Fruit fly (Drosophila melanogaster) whole organism, prepupa: Measurements from ENCODE around the gene CG15812.

Source experiments
- Blimp-1 ChIP-seq: fragments of 200-800 bp; sonication (Bioruptor generic); optimal IDR thresholded peaks from 3 replicates; lab custom pipeline; 2017; ENCODE audit warnings: missing biosample characterization, missing genetic modification characterization, mild to moderate bottlenecking, moderate library complexity, missing genetic modification reagents
- CG15336 ChIP-seq: fragments of 200-800 bp; sonication (Bioruptor generic); IDR thresholded peaks from 2 replicates; pipeline ENCODE4 v1.3.6; 2022; ENCODE audit warnings: missing biosample characterization, missing genetic modification characterization
- CG34406 ChIP-seq: fragments of 200-800 bp; sonication (Bioruptor generic); optimal IDR thresholded peaks from 3 replicates; lab custom pipeline; 2016; ENCODE audit warnings: missing biosample characterization, missing genetic modification characterization
- CG6854 ChIP-seq: fragments of 200-800 bp; sonication (Bioruptor generic); optimal IDR thresholded peaks from 2 replicates; lab custom pipeline; 2017; ENCODE audit warnings: missing biosample characterization, mild to moderate bottlenecking, missing genetic modification characterization
- Eip75B ChIP-seq: fragments of 200-800 bp; sonication (Bioruptor generic); optimal IDR thresholded peaks from 3 replicates; lab custom pipeline; 2016; ENCODE audit warnings: missing biosample characterization, missing genetic modification characterization
- Ets96B ChIP-seq: fragments of 200-800 bp; optimal IDR thresholded peaks from 2 replicates; lab custom pipeline; 2019; ENCODE audit warnings: missing biosample characterization, mild to moderate bottlenecking, missing genetic modification characterization, moderate library complexity
- Gug ChIP-seq: fragments of 200-800 bp; sonication (Bioruptor generic); IDR thresholded peaks from 2 replicates; pipeline ENCODE4 v1.3.6; 2022; ENCODE audit warnings: missing biosample characterization, missing genetic modification characterization
- OdsH ChIP-seq: fragments of 200-800 bp; sonication (Bioruptor generic); optimal IDR thresholded peaks from 3 replicates; lab custom pipeline; 2016; ENCODE audit warnings: missing biosample characterization, missing genetic modification characterization
- Smox ChIP-seq: fragments of 200-800 bp; sonication (Bioruptor generic); optimal IDR thresholded peaks from 3 replicates; lab custom pipeline; 2016; ENCODE audit warnings: missing biosample characterization, missing genetic modification characterization
- pdm3 ChIP-seq: fragments of 200-800 bp; sonication (Bioruptor generic); optimal IDR thresholded peaks from 3 replicates; lab custom pipeline; 2016; ENCODE audit warnings: missing biosample characterization, missing genetic modification characterization
- ss ChIP-seq, 2 experiments: fragments of 200-800 bp; sonication (Bioruptor generic); optimal IDR thresholded peaks; 2 replicates in 1 of 2; 3 replicates in 1 of 2; lab custom pipeline; 2017 to 2018; ENCODE audit warnings: mild to moderate bottlenecking in 2 of 2, missing biosample characterization in 2 of 2, missing genetic modification characterization in 2 of 2, moderate library complexity in 1 of 2
- topi ChIP-seq: fragments of 200-800 bp; sonication (Bioruptor generic); optimal IDR thresholded peaks from 3 replicates; lab custom pipeline; 2016; ENCODE audit warnings: missing biosample characterization, missing genetic modification characterization

DNA sequence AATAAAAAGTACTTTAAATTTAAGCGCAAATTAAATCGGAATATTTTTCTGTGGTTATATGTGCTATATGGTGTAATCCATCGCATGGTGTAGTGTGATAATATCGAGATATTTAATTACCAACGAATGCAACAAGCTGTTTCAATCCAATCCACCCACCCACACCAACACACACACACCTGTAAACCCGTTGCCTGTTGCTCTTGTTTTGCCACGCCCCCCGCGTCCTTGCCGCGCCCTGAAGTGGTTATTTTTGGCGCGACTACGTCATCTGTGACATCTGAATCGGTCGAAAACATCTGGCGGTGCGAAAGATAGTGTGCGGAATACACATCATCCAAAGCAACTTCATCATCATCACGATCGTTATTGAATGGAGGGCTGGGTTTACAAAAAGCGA, 5.6 kb downstream of the CG15812 start:
- TF ChIP-seq Gug (GFP tag; lab: Robert Waterston, UW) (no peak), CG34406 (GFP tag; lab: Kevin White, UChicago) (no peak), ss (GFP tag; optimal IDR thresholded peaks at IDR 0.05; lab: Kevin White, UChicago) (no peak), Eip75B (GFP tag; lab: Kevin White, UChicago) (no peak), Smox (GFP tag; lab: Kevin White, UChicago) (no peak), CG15336 (GFP tag; lab: Robert Waterston, UW) (no peak), OdsH (GFP tag; lab: Kevin White, UChicago) (no peak), CG6854 (no peak), pdm3 (GFP tag; lab: Kevin White, UChicago) (no peak), topi (GFP tag; lab: Kevin White, UChicago) (no peak), Blimp-1 (GFP tag; lab: Kevin White, UChicago) (no peak), Ets96B (tag; lab: Kevin White, UChicago) (no peak)
